Fruit fly (Drosophila melanogaster): ENCODE results near the gene CG32563.

dm6 chrX:17221142-17221541 is 12.9 kb downstream of the CG32563 start, which contains the start of gene CG5172:
- TF ChIP-seq CG8159 (tag; optimal IDR thresholded peaks at IDR 0.05) (no peak), CG15710 (tag; optimal IDR thresholded peaks at IDR 0.05) (no peak), CG34367 (tag; optimal IDR thresholded peaks at IDR 0.05) (no peak), CG13204 (GFP tag; optimal IDR thresholded peaks at IDR 0.05) (no peak), CG14655 (GFP tag; optimal IDR thresholded peaks at IDR 0.05) (no peak), EcR (GFP tag; optimal IDR thresholded peaks at IDR 0.05) (no peak), Pif1A (GFP tag; optimal IDR thresholded peaks at IDR 0.05) (no peak), CG4496 (GFP tag; IDR thresholded peaks at IDR 0.05) (no peak), CG17806 (tag; optimal IDR thresholded peaks at IDR 0.05) (no peak), Snoo (tag; optimal IDR thresholded peaks at IDR 0.05) (no peak), Pif1B (GFP tag; optimal IDR thresholded peaks at IDR 0.05) (no peak)
